Worm (Caenorhabditis elegans): ENCODE results near the gene str-208.

The str-208 gene

DNA sequence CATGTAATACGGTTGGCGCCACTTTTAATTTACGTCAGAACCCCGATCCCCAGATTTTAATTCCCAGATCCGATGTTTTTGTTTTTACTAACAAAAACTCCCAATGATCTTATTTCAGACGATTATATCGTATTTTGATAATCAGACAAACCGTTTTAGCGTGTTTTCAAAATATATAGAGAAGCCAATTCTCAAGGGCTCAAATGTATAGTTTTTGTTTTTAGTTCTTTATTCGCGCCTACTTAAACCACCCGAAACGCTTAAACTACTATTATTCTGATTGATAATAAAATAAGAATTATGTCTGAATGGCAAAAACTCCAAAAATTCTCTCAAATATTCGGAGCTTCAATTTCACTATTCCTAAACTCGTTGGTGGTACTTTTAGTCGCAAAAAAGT is at the start of gene str-208:
TSS of gene str-208 (plus strand) at position 301 of the 400 bp plus-strand sequence.
- TF ChIP-seq hmbx-1 (tag; optimal IDR thresholded peaks at IDR 0.05) (no peak), F13C5.2 (tag; optimal IDR thresholded peaks at IDR 0.05) (no peak), sea-1 (GFP tag; conservative IDR thresholded peaks at IDR 0.05) (no peak), aly-1 (tag; optimal IDR thresholded peaks at IDR 0.05) (no peak), hnd-1 (tag; optimal IDR thresholded peaks at IDR 0.05) (no peak), B0310.2 (tag; optimal IDR thresholded peaks at IDR 0.05) (no peak), tbx-37 (GFP tag; conservative IDR thresholded peaks at IDR 0.05) (no peak), ama-1 (optimal IDR thresholded peaks at IDR 0.05) (no peak), flt-1 (GFP tag; IDR thresholded peaks at IDR 0.05) (no peak), ceh-13 (GFP tag; optimal IDR thresholded peaks at IDR 0.05) (no peak), hmg-4 (GFP tag; optimal IDR thresholded peaks at IDR 0.05) (no peak), tbx-11 (GFP tag; IDR thresholded peaks at IDR 0.05) (no peak), scrt-1 (GFP tag; IDR thresholded peaks at IDR 0.05) (no peak), tra-4 (tag; optimal IDR thresholded peaks at IDR 0.05) (no peak)

DNA sequence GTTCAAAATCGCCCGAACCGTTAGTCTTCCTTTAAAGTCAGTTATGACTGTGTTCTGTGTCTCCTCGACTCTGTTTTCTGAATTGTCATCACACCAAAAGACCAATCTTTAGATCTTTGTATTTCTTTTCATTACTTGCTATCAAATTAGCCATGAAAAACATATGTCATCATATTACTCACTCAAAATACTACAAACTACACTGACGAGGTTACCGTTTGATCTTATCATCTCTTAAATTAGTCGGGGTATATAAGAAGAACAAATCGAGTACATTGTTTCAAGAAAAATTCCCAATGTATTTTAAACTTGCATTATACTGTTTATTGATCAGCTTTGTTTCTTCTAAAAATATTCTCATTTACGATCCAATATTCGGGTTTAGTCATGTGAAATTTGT is 48.0 kb upstream of the str-208 start, which contains the start of gene ugt-13:
TSS of gene ugt-13 (plus strand) at position 294 of the 400 bp plus-strand sequence.
- no peak for TF ChIP-seq tbx-37 (GFP tag; conservative IDR thresholded peaks at IDR 0.05)
- no peak for TF ChIP-seq B0310.2 (tag; optimal IDR thresholded peaks at IDR 0.05)
- no peak for TF ChIP-seq ceh-36 (tag; optimal IDR thresholded peaks at IDR 0.05)
- TF ChIP-seq hmbx-1 (tag; optimal IDR thresholded peaks at IDR 0.05): no peak
- TF ChIP-seq tbx-11 (GFP tag; IDR thresholded peaks at IDR 0.05): no peak
- TF ChIP-seq tra-4 (tag; optimal IDR thresholded peaks at IDR 0.05): no peak
- no peak for TF ChIP-seq flt-1 (GFP tag; IDR thresholded peaks at IDR 0.05)
- TF ChIP-seq ets-7 (tag; optimal IDR thresholded peaks at IDR 0.05): no peak
- TF ChIP-seq sea-1 (GFP tag; conservative IDR thresholded peaks at IDR 0.05): no peak
- no peak for TF ChIP-seq pes-1 (GFP tag; IDR thresholded peaks at IDR 0.05)
- TF ChIP-seq F13C5.2 (tag; optimal IDR thresholded peaks at IDR 0.05): no peak
- no peak for TF ChIP-seq ama-1 (optimal IDR thresholded peaks at IDR 0.05)
- TF ChIP-seq aly-1 (tag; optimal IDR thresholded peaks at IDR 0.05): no peak
- no peak for TF ChIP-seq hmg-4 (GFP tag; optimal IDR thresholded peaks at IDR 0.05)
- TF ChIP-seq ceh-13 (GFP tag; optimal IDR thresholded peaks at IDR 0.05): no peak
- TF ChIP-seq hnd-1 (tag; optimal IDR thresholded peaks at IDR 0.05): no peak
- TF ChIP-seq scrt-1 (GFP tag; IDR thresholded peaks at IDR 0.05): no peak

DNA sequence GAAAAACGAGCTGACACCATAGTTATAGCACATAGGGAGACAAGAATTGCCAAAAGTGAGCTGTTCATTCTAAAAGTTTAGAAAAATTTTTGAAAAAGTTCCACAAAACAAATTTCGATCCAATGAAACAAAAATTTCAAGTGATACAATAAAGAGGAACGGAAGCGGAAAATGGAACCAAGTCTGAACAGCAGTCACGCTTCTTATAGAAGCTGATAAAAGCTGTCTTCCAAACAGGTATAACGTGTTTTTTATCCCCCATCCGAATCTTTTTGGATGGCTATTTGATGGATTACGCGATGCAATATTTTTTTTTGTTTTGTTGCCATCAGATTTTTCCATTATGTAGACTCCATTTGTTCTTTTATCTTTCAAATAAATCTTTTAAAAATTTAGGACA is 44.3 kb upstream of the str-208 start, which contains the start of gene H23N18.5:
TSS of gene H23N18.5 (minus strand) at position 69 of the 400 bp plus-strand sequence.
- TF ChIP-seq hmbx-1 (tag; optimal IDR thresholded peaks at IDR 0.05) (no peak), F13C5.2 (tag; optimal IDR thresholded peaks at IDR 0.05) (no peak), B0310.2 (tag; optimal IDR thresholded peaks at IDR 0.05) (no peak), hmg-4 (GFP tag; optimal IDR thresholded peaks at IDR 0.05) (no peak), sea-1 (GFP tag; conservative IDR thresholded peaks at IDR 0.05) (no peak), hnd-1 (tag; optimal IDR thresholded peaks at IDR 0.05) (no peak), ceh-36 (tag; optimal IDR thresholded peaks at IDR 0.05) (no peak), tbx-11 (GFP tag; IDR thresholded peaks at IDR 0.05) (no peak), flt-1 (GFP tag; IDR thresholded peaks at IDR 0.05) (no peak), pes-1 (GFP tag; IDR thresholded peaks at IDR 0.05) (no peak)

DNA sequence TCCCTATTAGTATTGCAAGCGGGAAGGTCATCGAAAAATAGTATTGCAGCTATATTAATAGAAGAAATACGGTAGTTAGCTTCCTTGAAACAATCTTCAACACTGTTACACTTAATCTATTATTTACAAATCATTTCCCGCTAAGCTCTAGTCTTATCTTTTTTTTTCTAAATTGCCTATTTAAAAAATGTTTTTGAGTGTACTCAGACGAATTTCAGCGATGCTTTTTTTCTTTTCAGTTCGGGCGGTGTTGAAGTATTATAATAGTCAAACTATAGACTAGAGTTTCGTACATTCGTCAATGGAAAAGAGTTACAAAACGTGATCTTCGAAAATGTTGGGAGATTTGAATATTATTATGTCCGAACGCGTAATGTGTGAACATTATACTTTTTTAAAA is 42.8 kb upstream of the str-208 start:
- TF ChIP-seq ceh-13 (GFP tag; optimal IDR thresholded peaks at IDR 0.05) (no peak), ceh-36 (tag; optimal IDR thresholded peaks at IDR 0.05) (no peak), tbx-11 (GFP tag; IDR thresholded peaks at IDR 0.05) (no peak)

DNA sequence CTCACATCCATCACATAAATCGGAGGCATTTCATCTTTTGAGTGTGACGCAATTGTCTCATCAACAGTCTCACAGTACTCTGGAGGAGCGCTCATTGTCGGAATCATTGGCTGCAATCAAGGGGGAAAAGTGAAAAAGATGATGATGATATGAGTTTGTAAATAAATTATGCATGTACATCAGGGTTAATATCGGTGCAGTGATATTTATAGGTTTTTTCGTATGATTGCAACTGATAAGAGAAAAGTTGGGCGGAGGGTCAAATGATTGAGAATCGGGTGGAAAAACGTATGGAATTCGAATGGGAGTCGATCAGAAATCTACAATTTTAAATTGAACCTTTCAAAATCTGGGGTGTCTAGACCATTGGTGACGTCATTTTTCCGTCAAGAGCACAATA is 41.8 kb upstream of the str-208 start, which contains the start of gene H23N18.6:
TSS of gene H23N18.6 (minus strand) at position 201 of the 400 bp plus-strand sequence.
- TF ChIP-seq flt-1 (GFP tag; IDR thresholded peaks at IDR 0.05): no peak
- no peak for TF ChIP-seq hmbx-1 (tag; optimal IDR thresholded peaks at IDR 0.05)
- TF ChIP-seq ceh-36 (tag; optimal IDR thresholded peaks at IDR 0.05): no peak
- no peak for TF ChIP-seq ets-7 (tag; optimal IDR thresholded peaks at IDR 0.05)
- TF ChIP-seq ceh-13 (GFP tag; optimal IDR thresholded peaks at IDR 0.05): no peak
- TF ChIP-seq sea-1 (GFP tag; conservative IDR thresholded peaks at IDR 0.05): no peak
- TF ChIP-seq scrt-1 (GFP tag; IDR thresholded peaks at IDR 0.05): no peak
- no peak for TF ChIP-seq B0310.2 (tag; optimal IDR thresholded peaks at IDR 0.05)
- no peak for TF ChIP-seq tra-4 (tag; optimal IDR thresholded peaks at IDR 0.05)
- no peak for TF ChIP-seq pes-1 (GFP tag; IDR thresholded peaks at IDR 0.05)
- no peak for TF ChIP-seq F13C5.2 (tag; optimal IDR thresholded peaks at IDR 0.05)
- no peak for TF ChIP-seq aly-1 (tag; optimal IDR thresholded peaks at IDR 0.05)
- TF ChIP-seq hmg-4 (GFP tag; optimal IDR thresholded peaks at IDR 0.05): no peak
- no peak for TF ChIP-seq tbx-37 (GFP tag; conservative IDR thresholded peaks at IDR 0.05)
- no peak for TF ChIP-seq ama-1 (optimal IDR thresholded peaks at IDR 0.05)
- TF ChIP-seq hnd-1 (tag; optimal IDR thresholded peaks at IDR 0.05): no peak
- TF ChIP-seq tbx-11 (GFP tag; IDR thresholded peaks at IDR 0.05): no peak

DNA sequence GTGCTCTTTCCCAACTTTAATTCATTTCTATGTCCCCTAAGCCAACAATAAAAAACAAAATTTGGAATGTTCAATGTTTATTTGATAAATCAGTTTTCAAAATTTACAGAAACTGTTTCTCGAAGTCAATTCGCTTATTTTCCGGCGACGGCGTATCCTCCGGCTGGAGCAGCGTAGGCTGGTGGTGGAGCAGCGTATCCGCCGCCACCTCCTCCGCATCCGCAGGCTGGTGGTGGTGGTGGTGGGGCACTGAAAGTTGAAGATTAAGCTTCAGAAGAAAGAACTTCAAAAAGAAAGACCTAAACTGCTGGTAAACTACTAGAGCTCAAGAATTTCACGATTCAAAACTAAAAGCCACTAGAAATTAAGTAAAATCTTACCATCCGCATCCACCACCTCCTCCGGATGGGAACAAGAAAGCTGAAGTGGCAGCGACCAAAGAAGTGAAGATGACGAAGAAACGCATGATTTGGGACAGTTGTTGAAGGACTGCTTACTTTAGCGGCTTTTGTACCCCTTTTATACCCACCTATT is 38.5 kb upstream of the str-208 start, which contains the start of gene C02E7.7:
TSS of gene C02E7.7 (minus strand) at position 484 of the 534 bp plus-strand sequence.
- TF ChIP-seq flt-1 (GFP tag; IDR thresholded peaks at IDR 0.05): no peak
- TF ChIP-seq B0310.2 (tag; optimal IDR thresholded peaks at IDR 0.05): no peak
- TF ChIP-seq sea-1 (GFP tag; conservative IDR thresholded peaks at IDR 0.05): no peak
- no peak for TF ChIP-seq tbx-11 (GFP tag; IDR thresholded peaks at IDR 0.05)
- TF ChIP-seq tra-4 (tag; optimal IDR thresholded peaks at IDR 0.05): no peak
- TF ChIP-seq scrt-1 (GFP tag; IDR thresholded peaks at IDR 0.05): no peak
- TF ChIP-seq hnd-1 (tag; optimal IDR thresholded peaks at IDR 0.05): no peak
- TF ChIP-seq F13C5.2 (tag; optimal IDR thresholded peaks at IDR 0.05): no peak
- TF ChIP-seq hmbx-1 (tag; optimal IDR thresholded peaks at IDR 0.05): no peak
- no peak for TF ChIP-seq ets-7 (tag; optimal IDR thresholded peaks at IDR 0.05)
- no peak for TF ChIP-seq ama-1 (optimal IDR thresholded peaks at IDR 0.05)
- no peak for TF ChIP-seq aly-1 (tag; optimal IDR thresholded peaks at IDR 0.05)
- no peak for TF ChIP-seq pes-1 (GFP tag; IDR thresholded peaks at IDR 0.05)
- no peak for TF ChIP-seq hmg-4 (GFP tag; optimal IDR thresholded peaks at IDR 0.05)
- no peak for TF ChIP-seq ceh-13 (GFP tag; optimal IDR thresholded peaks at IDR 0.05)
- no peak for TF ChIP-seq ceh-36 (tag; optimal IDR thresholded peaks at IDR 0.05)
- no peak for TF ChIP-seq tbx-37 (GFP tag; conservative IDR thresholded peaks at IDR 0.05)

DNA sequence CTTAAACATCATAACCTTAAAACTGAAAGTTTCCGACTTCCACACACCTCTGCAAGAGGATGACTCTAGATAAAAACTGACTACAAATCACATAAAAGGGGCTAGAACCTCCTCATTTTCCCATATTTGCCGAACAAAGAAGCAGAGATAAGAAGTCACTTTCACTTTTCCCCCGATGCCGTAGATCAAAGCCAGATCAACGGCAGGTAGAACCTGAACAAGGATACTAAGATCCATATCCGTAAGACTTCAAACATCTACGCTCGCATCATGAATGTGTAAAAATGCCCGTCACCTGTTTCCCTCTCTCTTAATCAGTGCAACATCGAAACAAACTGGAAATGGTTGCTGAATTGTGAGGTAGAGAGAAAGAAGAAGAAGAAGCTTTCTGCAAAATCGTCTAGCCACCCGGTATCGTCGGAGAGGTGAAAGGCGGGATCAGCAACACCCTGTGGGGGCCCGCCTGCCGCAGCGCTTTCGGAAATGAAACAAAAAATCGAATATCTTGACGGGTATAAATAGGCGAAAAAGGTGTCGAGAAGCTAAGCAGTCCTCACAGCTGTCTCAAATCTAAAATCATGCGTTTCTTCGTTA is 37.9 kb upstream of the str-208 start, which contains the start of gene C02E7.6:
TSS of gene C02E7.6 (plus strand) at position 544 of the 594 bp plus-strand sequence.
- no peak for TF ChIP-seq B0310.2 (tag; optimal IDR thresholded peaks at IDR 0.05)
- no peak for TF ChIP-seq aly-1 (tag; optimal IDR thresholded peaks at IDR 0.05)
- TF ChIP-seq hmbx-1 (tag; optimal IDR thresholded peaks at IDR 0.05): no peak
- TF ChIP-seq ama-1 (optimal IDR thresholded peaks at IDR 0.05): no peak
- TF ChIP-seq tbx-37 (GFP tag; conservative IDR thresholded peaks at IDR 0.05): no peak
- TF ChIP-seq hnd-1 (tag; optimal IDR thresholded peaks at IDR 0.05): no peak
- TF ChIP-seq pes-1 (GFP tag; IDR thresholded peaks at IDR 0.05): no peak
- no peak for TF ChIP-seq sea-1 (GFP tag; conservative IDR thresholded peaks at IDR 0.05)
- TF ChIP-seq tbx-11 (GFP tag; IDR thresholded peaks at IDR 0.05): no peak
- no peak for TF ChIP-seq flt-1 (GFP tag; IDR thresholded peaks at IDR 0.05)
- no peak for TF ChIP-seq scrt-1 (GFP tag; IDR thresholded peaks at IDR 0.05)
- no peak for TF ChIP-seq hmg-4 (GFP tag; optimal IDR thresholded peaks at IDR 0.05)
- no peak for TF ChIP-seq tra-4 (tag; optimal IDR thresholded peaks at IDR 0.05)
- TF ChIP-seq ceh-36 (tag; optimal IDR thresholded peaks at IDR 0.05): no peak
- TF ChIP-seq ets-7 (tag; optimal IDR thresholded peaks at IDR 0.05): no peak
- TF ChIP-seq ceh-13 (GFP tag; optimal IDR thresholded peaks at IDR 0.05): no peak

All from whole organism, early embryonic.